Fruit fly (Drosophila melanogaster): ENCODE results near the gene CG42762.

DNA sequence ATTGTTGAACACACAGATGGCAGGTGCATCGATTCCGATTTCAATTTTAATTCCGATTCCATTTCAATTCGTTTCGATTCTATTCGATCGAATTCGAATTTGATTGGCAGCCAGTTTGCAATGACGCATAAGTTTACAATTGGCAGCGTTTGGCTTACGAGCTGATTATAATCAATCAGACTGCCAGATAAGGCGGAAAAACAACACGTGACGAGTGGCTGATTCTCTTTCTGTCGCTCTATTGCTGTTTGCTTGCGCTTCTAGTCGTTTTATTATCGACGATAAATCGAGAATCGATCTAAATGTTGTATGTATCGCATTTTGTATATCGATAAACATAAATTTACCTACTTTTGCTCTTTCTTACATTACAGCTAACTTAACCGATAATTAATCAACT lies 39.1 kb downstream of the CG42762 start:
- TF ChIP-seq insv (optimal IDR thresholded peaks at IDR 0.05) = no peak
- TF ChIP-seq psq (optimal IDR thresholded peaks at IDR 0.05) = no peak
- no peak for TF ChIP-seq Sin3A (optimal IDR thresholded peaks at IDR 0.05)
- TF ChIP-seq ttk (optimal IDR thresholded peaks at IDR 0.05) = no peak
